Worm (Caenorhabditis elegans) whole organism, L2 larva: ENCODE results near the gene hrg-5.

Experiments
- ZK546.5 ChIP-seq: sonication (generic microtip); optimal IDR thresholded peaks from 2 replicates; lab custom pipeline; 2017; ENCODE audit warnings: missing biosample characterization, missing genetic modification characterization
- ama-1 ChIP-seq: fragments of 150-350 bp; optimal IDR thresholded peaks from 2 replicates; lab custom pipeline; 2018; ENCODE audit warnings: inconsistent platforms
- blmp-1 ChIP-seq: sonication (generic microtip); optimal IDR thresholded peaks from 2 replicates; lab custom pipeline; 2017; ENCODE audit warnings: missing genetic modification characterization, mild to moderate bottlenecking, missing compliant biosample characterization, antibody characterized with exemption, moderate library complexity; ENCODE audit not compliant: insufficient read depth
- elt-1 ChIP-seq: fragments of 150-350 bp; optimal IDR thresholded peaks from 2 replicates; lab custom pipeline; 2014; ENCODE audit warnings: missing biosample characterization, missing genetic modification characterization
- mdl-1 ChIP-seq, 2 experiments: fragments of 150-350 bp in 1 of 2; sonication (generic microtip) in 1 of 2; optimal IDR thresholded peaks; 2 replicates each; lab custom pipeline; 2017; ENCODE audit warnings: missing biosample characterization in 2 of 2, missing genetic modification characterization in 2 of 2
- snpc-4 ChIP-seq: fragments of 150-350 bp; optimal IDR thresholded peaks from 2 replicates; lab custom pipeline; 2014; ENCODE audit warnings: missing biosample characterization, missing genetic modification characterization
- unc-62 ChIP-seq: fragments of 150-350 bp; optimal IDR thresholded peaks from 2 replicates; lab custom pipeline; 2014; ENCODE audit warnings: missing biosample characterization, missing genetic modification reagents, missing genetic modification characterization

ce11 chrIV:11026648-11027047 lies 2.6 kb downstream of the hrg-5 start:
- TF ChIP-seq blmp-1 (tag; lab: Kevin White, UChicago) (no peak), snpc-4 (tag; lab: Kevin White, UChicago) (no peak), unc-62 (GFP tag; lab: Kevin White, UChicago) (no peak), mdl-1 (tag; optimal IDR thresholded peaks at IDR 0.05; lab: Kevin White, UChicago) (no peak), ZK546.5 (tag; lab: Kevin White, UChicago) (no peak), elt-1 (tag; lab: Kevin White, UChicago) (no peak), ama-1 (lab: Kevin White, UChicago) (no peak)
